Worm (Caenorhabditis elegans) whole organism, L1 larva: Measurements from ENCODE around the gene F53F8.7.

Experiments
- aha-1 ChIP-seq: fragments of 150-350 bp; optimal IDR thresholded peaks from 2 replicates; lab custom pipeline; 2014; ENCODE audit warnings: missing biosample characterization, missing genetic modification characterization
- ama-1 ChIP-seq: fragments of 150-350 bp; optimal IDR thresholded peaks from 2 replicates; lab custom pipeline; 2014
- ces-1 ChIP-seq: fragments of 150-350 bp; optimal IDR thresholded peaks from 2 replicates; lab custom pipeline; 2014; ENCODE audit warnings: missing biosample characterization, missing genetic modification reagents, missing genetic modification characterization
- efl-3 ChIP-seq: fragments of 200-800 bp; sonication (Bioruptor generic); optimal IDR thresholded peaks from 2 replicates; lab custom pipeline; 2018; ENCODE audit warnings: mild to moderate bottlenecking, missing genetic modification characterization, missing compliant biosample characterization
- egl-27 ChIP-seq, 2 experiments: fragments of 150-350 bp in 1 of 2; sonication (generic microtip); optimal IDR thresholded peaks; 3 replicates each; lab custom pipeline; 2017 to 2018; ENCODE audit warnings: missing biosample characterization in 2 of 2, missing genetic modification characterization in 2 of 2, missing genetic modification reagents in 2 of 2
- elt-2 ChIP-seq: sonication (generic microtip); optimal IDR thresholded peaks from 2 replicates; lab custom pipeline; 2016; ENCODE audit warnings: missing genetic modification characterization, mild to moderate bottlenecking, inconsistent platforms, missing compliant biosample characterization, missing genetic modification reagents
- elt-3 ChIP-seq, 6 experiments: fragments of 150-350 bp in 1 of 6; sonication (generic microtip); optimal IDR thresholded peaks; 2 replicates each; lab custom pipeline; 2017 to 2018; ENCODE audit warnings: missing biosample characterization in 6 of 6, missing genetic modification characterization in 6 of 6, inconsistent platforms in 1 of 6
- lsy-2 ChIP-seq, 2 experiments: fragments of 150-350 bp; optimal IDR thresholded peaks; 2 replicates each; lab custom pipeline; 2014; ENCODE audit warnings: missing biosample characterization in 2 of 2, missing genetic modification characterization in 2 of 2
- mdl-1 ChIP-seq, 2 experiments: fragments of 150-350 bp; optimal IDR thresholded peaks; 2 replicates each; lab custom pipeline; 2014 to 2017; ENCODE audit warnings: missing biosample characterization in 2 of 2, missing genetic modification characterization in 2 of 2, inconsistent platforms in 1 of 2
- nhr-237 ChIP-seq: fragments of 150-350 bp; optimal IDR thresholded peaks from 2 replicates; lab custom pipeline; 2014; ENCODE audit warnings: missing biosample characterization, missing genetic modification characterization
- rnt-1 ChIP-seq: sonication (generic microtip); optimal IDR thresholded peaks from 2 replicates; lab custom pipeline; 2016; ENCODE audit warnings: mild to moderate bottlenecking, missing genetic modification characterization, moderate library complexity, missing compliant biosample characterization
- sptf-1 ChIP-seq: fragments of 150-350 bp; optimal IDR thresholded peaks from 2 replicates; lab custom pipeline; 2014; ENCODE audit warnings: missing biosample characterization, missing genetic modification characterization
- tbx-2 ChIP-seq: sonication (generic microtip); optimal IDR thresholded peaks from 2 replicates; lab custom pipeline; 2016; ENCODE audit warnings: missing genetic modification characterization, missing compliant biosample characterization
- ztf-11 ChIP-seq, 2 experiments: sonication (generic microtip); optimal IDR thresholded peaks; 2 replicates each; lab custom pipeline; 2016 to 2017; ENCODE audit warnings: missing genetic modification characterization in 2 of 2, missing biosample characterization in 1 of 2, missing compliant biosample characterization in 1 of 2

ce11 chrV:20711733-20712132, 13.6 kb upstream of the F53F8.7 start:
- TF ChIP-seq elt-3 (tag; optimal IDR thresholded peaks at IDR 0.05; lab: Kevin White, UChicago) (no peak), rnt-1 (peak; percentile 66), tbx-2 (peak; percentile 34), ces-1 (no peak), ztf-11 (tag; optimal IDR thresholded peaks at IDR 0.05; lab: Kevin White, UChicago) (no peak), mdl-1 (tag; optimal IDR thresholded peaks at IDR 0.05; lab: Kevin White, UChicago) (peak in 1 of 2 experiments; percentile 49), ama-1 (peak; percentile 23), efl-3 (GFP tag; lab: Kevin White, UChicago) (no peak), nhr-237 (no peak), aha-1 (tag; lab: Kevin White, UChicago) (no peak), egl-27 (tag; optimal IDR thresholded peaks at IDR 0.05; lab: Kevin White, UChicago) (no peak), lsy-2 (tag; optimal IDR thresholded peaks at IDR 0.05; lab: Kevin White, UChicago) (peak; percentile 16 to 64), elt-2 (tag; lab: Kevin White, UChicago) (no peak), sptf-1 (tag; lab: Kevin White, UChicago) (no peak)
